Fruit fly (Drosophila melanogaster) whole organism, wandering third instar larva: Measurements from ENCODE around the gene soti.

Source experiments
- Abd-B ChIP-seq: fragments of >200 bp; optimal IDR thresholded peaks from 2 replicates; lab custom pipeline; 2017; ENCODE audit warnings: missing biosample characterization, missing genetic modification characterization
- CG32264 ChIP-seq: fragments of 200-800 bp; sonication (Bioruptor generic); optimal IDR thresholded peaks from 2 replicates; lab custom pipeline; 2016; ENCODE audit warnings: missing biosample characterization, missing genetic modification characterization
- CG9705 ChIP-seq: fragments of 200-800 bp; sonication (Bioruptor generic); optimal IDR thresholded peaks from 2 replicates; lab custom pipeline; 2018; ENCODE audit warnings: missing biosample characterization, mild to moderate bottlenecking, missing genetic modification characterization
- CrebA ChIP-seq: fragments of 200-800 bp; sonication (Bioruptor generic); optimal IDR thresholded peaks from 2 replicates; lab custom pipeline; 2016; ENCODE audit warnings: missing biosample characterization, mild to moderate bottlenecking, missing genetic modification characterization, borderline replicate concordance
- Dfd ChIP-seq: fragments of >200 bp; optimal IDR thresholded peaks from 2 replicates; lab custom pipeline; 2017; ENCODE audit warnings: missing biosample characterization, missing genetic modification characterization
- Dif ChIP-seq: fragments of 200-275, 200-300 bp; sonication (Bioruptor generic); optimal IDR thresholded peaks from 2 replicates; lab custom pipeline; 2018; ENCODE audit warnings: missing biosample characterization, missing genetic modification characterization; ENCODE audit not compliant: partially characterized antibody
- GATAd ChIP-seq: sonication (Bioruptor generic); optimal IDR thresholded peaks from 2 replicates; lab custom pipeline; 2016; ENCODE audit warnings: missing biosample characterization, missing genetic modification characterization
- HLH106 ChIP-seq: fragments of 200-800 bp; optimal IDR thresholded peaks from 3 replicates; lab custom pipeline; 2019; ENCODE audit warnings: missing biosample characterization, mild to moderate bottlenecking, missing genetic modification characterization, moderate library complexity
- Hnf4 ChIP-seq: fragments of 200-800 bp; sonication (Bioruptor generic); optimal IDR thresholded peaks from 2 replicates; lab custom pipeline; 2016; ENCODE audit warnings: missing biosample characterization, mild to moderate bottlenecking, missing genetic modification characterization
- Hr78 ChIP-seq: fragments of >200 bp; optimal IDR thresholded peaks from 2 replicates; lab custom pipeline; 2017; ENCODE audit warnings: missing biosample characterization, missing genetic modification characterization
- Hr83 ChIP-seq: fragments of 200-300 bp; sonication (Bioruptor generic); optimal IDR thresholded peaks from 2 replicates; lab custom pipeline; 2016; ENCODE audit warnings: missing biosample characterization, mild to moderate bottlenecking, missing genetic modification characterization, moderate library complexity; ENCODE audit not compliant: poor library complexity, severe bottlenecking
- Jra ChIP-seq: sonication (Bioruptor generic); optimal IDR thresholded peaks from 2 replicates; lab custom pipeline; 2016; ENCODE audit warnings: missing biosample characterization, missing genetic modification characterization
- Mio ChIP-seq: sonication (Bioruptor generic); optimal IDR thresholded peaks from 2 replicates; lab custom pipeline; 2016; ENCODE audit warnings: missing biosample characterization, missing genetic modification characterization
- Myc ChIP-seq: fragments of >200 bp; optimal IDR thresholded peaks from 2 replicates; lab custom pipeline; 2017
- N ChIP-seq: fragments of >200 bp; optimal IDR thresholded peaks from 2 replicates; lab custom pipeline; 2018; ENCODE audit warnings: missing biosample characterization, missing external identifiers, missing genetic modification characterization
- OdsH ChIP-seq: fragments of 200-800 bp; sonication (Bioruptor generic); optimal IDR thresholded peaks from 2 replicates; lab custom pipeline; 2016; ENCODE audit warnings: missing biosample characterization, mild to moderate bottlenecking, missing genetic modification characterization
- Rel ChIP-seq, 2 experiments: fragments of 200-800 bp; sonication (Bioruptor generic) in 1 of 2; optimal IDR thresholded peaks; 2 replicates in 1 of 2; 3 replicates in 1 of 2; lab custom pipeline; 2016 to 2019; ENCODE audit warnings: mild to moderate bottlenecking in 2 of 2, missing biosample characterization in 2 of 2, missing genetic modification characterization in 2 of 2, moderate library complexity in 1 of 2
- Sp1 ChIP-seq: fragments of 200-800 bp; sonication (Bioruptor generic); optimal IDR thresholded peaks from 3 replicates; lab custom pipeline; 2019; ENCODE audit warnings: missing biosample characterization, mild to moderate bottlenecking, missing genetic modification characterization, moderate library complexity
- Vsx2 ChIP-seq: fragments of 200-300, 225-300 bp; sonication (Bioruptor generic); optimal IDR thresholded peaks from 2 replicates; lab custom pipeline; 2018; ENCODE audit warnings: missing biosample characterization, missing genetic modification characterization; ENCODE audit not compliant: partially characterized antibody
- br ChIP-seq: fragments of 200-800 bp; sonication (Bioruptor generic); optimal IDR thresholded peaks from 2 replicates; lab custom pipeline; 2016; ENCODE audit warnings: missing biosample characterization, missing genetic modification characterization
- brk ChIP-seq: fragments of 200-800 bp; sonication (Bioruptor generic); optimal IDR thresholded peaks from 2 replicates; lab custom pipeline; 2016; ENCODE audit warnings: missing biosample characterization, mild to moderate bottlenecking, missing genetic modification characterization
- dl ChIP-seq, 2 experiments: fragments of 175-275, 200-275 bp in 1 of 2; fragments of 200-275 bp in 1 of 2; sonication (Bioruptor generic); optimal IDR thresholded peaks; lab custom pipeline; 2018; ENCODE audit warnings: mild to moderate bottlenecking in 2 of 2, missing biosample characterization in 2 of 2, missing genetic modification characterization in 2 of 2, moderate library complexity in 2 of 2; ENCODE audit not compliant: partially characterized antibody in 2 of 2, insufficient read depth in 1 of 2
- dmrt93B ChIP-seq: fragments of 200-800 bp; sonication (Bioruptor generic); optimal IDR thresholded peaks from 2 replicates; lab custom pipeline; 2018; ENCODE audit warnings: missing biosample characterization, mild to moderate bottlenecking, missing genetic modification characterization
- dsf ChIP-seq: sonication (Bioruptor generic); optimal IDR thresholded peaks from 2 replicates; lab custom pipeline; 2016; ENCODE audit warnings: missing biosample characterization, missing genetic modification characterization, borderline replicate concordance
- ey ChIP-seq: fragments of 200-800 bp; sonication (Bioruptor generic); optimal IDR thresholded peaks from 2 replicates; lab custom pipeline; 2016; ENCODE audit warnings: missing biosample characterization, missing genetic modification characterization
- foxo ChIP-seq, 2 experiments: fragments of 200-800 bp; sonication (Bioruptor generic); optimal IDR thresholded peaks; 2 replicates in 1 of 2; 3 replicates in 1 of 2; lab custom pipeline; 2016 to 2017; ENCODE audit warnings: missing biosample characterization in 2 of 2, missing genetic modification characterization in 2 of 2
- fru ChIP-seq: fragments of 200-800 bp; sonication (Bioruptor generic); optimal IDR thresholded peaks from 3 replicates; lab custom pipeline; 2016; ENCODE audit warnings: missing biosample characterization, mild to moderate bottlenecking, missing genetic modification characterization
- h ChIP-seq: fragments of 200-800 bp; sonication (Bioruptor generic); optimal IDR thresholded peaks from 3 replicates; lab custom pipeline; 2016; ENCODE audit warnings: missing biosample characterization, mild to moderate bottlenecking, missing genetic modification characterization
- jim ChIP-seq: fragments of 175-275, 200-325 bp; sonication (Bioruptor generic); optimal IDR thresholded peaks from 2 replicates; lab custom pipeline; 2016; ENCODE audit warnings: missing biosample characterization, mild to moderate bottlenecking, missing genetic modification characterization
- lola ChIP-seq: fragments of >200 bp; optimal IDR thresholded peaks from 2 replicates; lab custom pipeline; 2017; ENCODE audit warnings: missing biosample characterization, missing genetic modification characterization
- pan ChIP-seq: fragments of >200 bp; optimal IDR thresholded peaks from 2 replicates; lab custom pipeline; 2017
- psq ChIP-seq: fragments of 200-800 bp; sonication (Bioruptor generic); optimal IDR thresholded peaks from 3 replicates; lab custom pipeline; 2017; ENCODE audit warnings: missing biosample characterization, mild to moderate bottlenecking, missing genetic modification characterization, moderate library complexity
- rgr ChIP-seq: fragments of 200-800 bp; sonication (Bioruptor generic); optimal IDR thresholded peaks from 3 replicates; lab custom pipeline; 2016; ENCODE audit warnings: missing biosample characterization, mild to moderate bottlenecking, missing genetic modification characterization
- sage ChIP-seq: fragments of 200-800 bp; sonication (Bioruptor generic); optimal IDR thresholded peaks from 2 replicates; lab custom pipeline; 2016; ENCODE audit warnings: missing biosample characterization, mild to moderate bottlenecking, missing genetic modification characterization
- sv ChIP-seq: fragments of 200-800 bp; sonication (Bioruptor generic); optimal IDR thresholded peaks from 3 replicates; lab custom pipeline; 2016; ENCODE audit warnings: missing biosample characterization, missing genetic modification characterization
- tai ChIP-seq: sonication (Bioruptor generic); optimal IDR thresholded peaks from 2 replicates; lab custom pipeline; 2016; ENCODE audit warnings: missing biosample characterization, missing genetic modification characterization
- usp ChIP-seq: fragments of >200 bp; optimal IDR thresholded peaks from 2 replicates; lab custom pipeline; 2017; ENCODE audit warnings: missing biosample characterization, missing genetic modification characterization
- woc ChIP-seq: sonication (Bioruptor generic); optimal IDR thresholded peaks from 2 replicates; lab custom pipeline; 2016; ENCODE audit warnings: missing biosample characterization, mild to moderate bottlenecking, missing genetic modification characterization

The soti gene

dm6 chr3R:14384502-14384901 is 3.0 kb upstream of the soti start:
- TF ChIP-seq sv (GFP tag; lab: Kevin White, UChicago), result no peak
- no peak for TF ChIP-seq HLH106 (tag; lab: Kevin White, UChicago)
- TF ChIP-seq ey (GFP tag; lab: Kevin White, UChicago), result no peak
- no peak for TF ChIP-seq Jra (GFP tag; lab: Kevin White, UChicago)
- no peak for TF ChIP-seq CG32264 (GFP tag; lab: Kevin White, UChicago)
- no peak for TF ChIP-seq Sp1 (GFP tag; lab: Kevin White, UChicago)
- no peak for TF ChIP-seq tai (GFP tag; lab: Kevin White, UChicago)
- TF ChIP-seq Mio (GFP tag; lab: Kevin White, UChicago), result no peak
- TF ChIP-seq Myc (lab: Kevin White, UChicago), result no peak
- TF ChIP-seq Dif (GFP tag; lab: Kevin White, UChicago), result no peak

dm6 chr3R:14382312-14383046 is 980 bp upstream of the soti start:
- TF ChIP-seq sv (GFP tag; lab: Kevin White, UChicago), result peak; percentile 46
- peak; percentile 56 for TF ChIP-seq brk (GFP tag; lab: Kevin White, UChicago)
- TF ChIP-seq pan (lab: Kevin White, UChicago), result no peak
- peak; percentile 32 for TF ChIP-seq Hnf4 (GFP tag; lab: Kevin White, UChicago)
- peak; percentile 16 for TF ChIP-seq woc (GFP tag; lab: Kevin White, UChicago)
- TF ChIP-seq fru, result peak; percentile 80
- TF ChIP-seq dl (GFP tag; optimal IDR thresholded peaks at IDR 0.05; lab: Kevin White, UChicago; ENCODE audit: insufficient read depth in 1 of 2, partially characterized antibody in 2 of 2), result peak in 1 of 2 experiments; percentile 52
- TF ChIP-seq br (GFP tag; lab: Kevin White, UChicago), result peak; percentile 18
- TF ChIP-seq jim, result no peak
- TF ChIP-seq N (GFP tag; lab: Kevin White, UChicago), result no peak
- TF ChIP-seq Sp1 (GFP tag; lab: Kevin White, UChicago), result peak; percentile 84
- TF ChIP-seq Myc (lab: Kevin White, UChicago), result no peak
- TF ChIP-seq Dfd (GFP tag; lab: Kevin White, UChicago), result peak; percentile 29
- peak; percentile 73 for TF ChIP-seq rgr (GFP tag; lab: Kevin White, UChicago)
- TF ChIP-seq dsf (GFP tag; lab: Kevin White, UChicago), result no peak
- no peak for TF ChIP-seq Rel (GFP tag; optimal IDR thresholded peaks at IDR 0.05; lab: Kevin White, UChicago)
- peak; percentile 8 for TF ChIP-seq Rel (tag; optimal IDR thresholded peaks at IDR 0.05; lab: Kevin White, UChicago)
- TF ChIP-seq h (GFP tag; lab: Kevin White, UChicago), result peak; percentile 60
- TF ChIP-seq foxo (GFP tag; optimal IDR thresholded peaks at IDR 0.05; lab: Kevin White, UChicago), result peak in 1 of 2 experiments; percentile 85
- TF ChIP-seq sage (GFP tag; lab: Kevin White, UChicago), result peak; percentile 28
- TF ChIP-seq OdsH, result peak; percentile 82
- TF ChIP-seq Hr78 (GFP tag; lab: Kevin White, UChicago), result no peak
- TF ChIP-seq lola (GFP tag; lab: Kevin White, UChicago), result no peak
- TF ChIP-seq tai (GFP tag; lab: Kevin White, UChicago), result no peak
- peak; percentile 81 for TF ChIP-seq psq (GFP tag; lab: Kevin White, UChicago)
- TF ChIP-seq Mio (GFP tag; lab: Kevin White, UChicago), result no peak
- TF ChIP-seq Abd-B (GFP tag; lab: Kevin White, UChicago), result no peak
- peak; percentile 59 for TF ChIP-seq dmrt93B (GFP tag; lab: Kevin White, UChicago)
- peak; percentile 25 for TF ChIP-seq Vsx2 (GFP tag; lab: Kevin White, UChicago)
- no peak for TF ChIP-seq CrebA (GFP tag; lab: Kevin White, UChicago)
- no peak for TF ChIP-seq Jra (GFP tag; lab: Kevin White, UChicago)
- TF ChIP-seq HLH106 (tag; lab: Kevin White, UChicago), result peak; percentile 80
- no peak for TF ChIP-seq Hr83 (GFP tag; lab: Kevin White, UChicago)
- TF ChIP-seq CG9705 (GFP tag; lab: Kevin White, UChicago), result peak; percentile 54
- no peak for TF ChIP-seq CG32264 (GFP tag; lab: Kevin White, UChicago)
- TF ChIP-seq GATAd, result no peak
- TF ChIP-seq Dif (GFP tag; lab: Kevin White, UChicago), result peak; percentile 75
- no peak for TF ChIP-seq usp (GFP tag; lab: Kevin White, UChicago)
- peak; percentile 48 for TF ChIP-seq ey (GFP tag; lab: Kevin White, UChicago)
